Fruit fly (Drosophila melanogaster): ENCODE data around the gene Tengl1.

dm6 chr2L:2190684-2191083 lies 49.7 kb downstream of the Tengl1 start:
- TF ChIP-seq pan (optimal IDR thresholded peaks at IDR 0.05) (no peak), usp (GFP tag; optimal IDR thresholded peaks at IDR 0.05) (no peak), psq (optimal IDR thresholded peaks at IDR 0.05) (no peak), Dll (optimal IDR thresholded peaks at IDR 0.05) (no peak), CG8478 (optimal IDR thresholded peaks at IDR 0.05) (no peak)

Measured in whole organism.